Fruit fly (Drosophila melanogaster): ENCODE data around the gene CG31464.

CG31464 gene

dm6 chr3R:8256040-8256439 is 35.0 kb upstream of the CG31464 start (continued):
- TF ChIP-seq Dp (GFP tag; optimal IDR thresholded peaks at IDR 0.05) (no peak), CG17829 (tag; optimal IDR thresholded peaks at IDR 0.05) (no peak), caup (GFP tag; optimal IDR thresholded peaks at IDR 0.05; ENCODE audit: severe bottlenecking) (peak; percentile 31), Sry-δ (GFP tag; optimal IDR thresholded peaks at IDR 0.05) (no peak), ken (GFP tag; IDR thresholded peaks at IDR 0.05) (no peak), Kr (GFP tag; optimal IDR thresholded peaks at IDR 0.05) (no peak), maf-S (GFP tag; optimal IDR thresholded peaks at IDR 0.05) (no peak), CG17568 (GFP tag; optimal IDR thresholded peaks at IDR 0.05) (no peak), tap (tag; optimal IDR thresholded peaks at IDR 0.05) (no peak), Elba2 (GFP tag; optimal IDR thresholded peaks at IDR 0.05) (no peak), CG7271 (tag; optimal IDR thresholded peaks at IDR 0.05) (no peak), ftz-f1 (GFP tag; optimal IDR thresholded peaks at IDR 0.05) (no peak), dimm (GFP tag; IDR thresholded peaks at IDR 0.05) (no peak), hth (optimal IDR thresholded peaks at IDR 0.05) (no peak), CG1233 (GFP tag; optimal IDR thresholded peaks at IDR 0.05) (peak; percentile 27), HLH54F (GFP tag; optimal IDR thresholded peaks at IDR 0.05) (no peak), luna (GFP tag; optimal IDR thresholded peaks at IDR 0.05) (no peak), BEAF-32 (GFP tag; optimal IDR thresholded peaks at IDR 0.05) (no peak), Mes4 (GFP tag; optimal IDR thresholded peaks at IDR 0.05) (no peak), pzg (GFP tag; optimal IDR thresholded peaks at IDR 0.05) (no peak), CG15601 (tag; optimal IDR thresholded peaks at IDR 0.05) (no peak), CG8290 (GFP tag; optimal IDR thresholded peaks at IDR 0.05) (no peak), CG8290 (tag; optimal IDR thresholded peaks at IDR 0.05) (peak in 1 of 2 experiments; percentile 13), tll (GFP tag; optimal IDR thresholded peaks at IDR 0.05) (no peak), ttk (GFP tag; IDR thresholded peaks at IDR 0.05) (no peak), Vsx1 (GFP tag; optimal IDR thresholded peaks at IDR 0.05) (no peak), Asciz (GFP tag; optimal IDR thresholded peaks at IDR 0.05) (no peak), stwl (tag; optimal IDR thresholded peaks at IDR 0.05) (no peak), CG18599 (GFP tag; optimal IDR thresholded peaks at IDR 0.05) (peak; percentile 38), CG3065 (GFP tag; optimal IDR thresholded peaks at IDR 0.05) (no peak), CG13424 (tag; optimal IDR thresholded peaks at IDR 0.05) (peak; percentile 26), NC2β (GFP tag; optimal IDR thresholded peaks at IDR 0.05) (no peak), ro (GFP tag; IDR thresholded peaks at IDR 0.05) (no peak), H2.0 (GFP tag; IDR thresholded peaks at IDR 0.05) (no peak), CG1529 (GFP tag; optimal IDR thresholded peaks at IDR 0.05) (no peak), D (optimal IDR thresholded peaks at IDR 0.05) (no peak), D (GFP tag; optimal IDR thresholded peaks at IDR 0.05) (no peak), unc-4 (GFP tag; IDR thresholded peaks at IDR 0.05; ENCODE audit: partially characterized antibody) (no peak), Dad (GFP tag; optimal IDR thresholded peaks at IDR 0.05) (no peak), CG11247 (GFP tag; IDR thresholded peaks at IDR 0.05) (no peak), sens (GFP tag) (peak; percentile 39), PHDP (tag; optimal IDR thresholded peaks at IDR 0.05) (peak; percentile 42), ems (GFP tag; optimal IDR thresholded peaks at IDR 0.05) (no peak), yki (optimal IDR thresholded peaks at IDR 0.05) (no peak), CG9437 (GFP tag; optimal IDR thresholded peaks at IDR 0.05) (no peak), CG3847 (GFP tag; IDR thresholded peaks at IDR 0.05) (no peak), NC2α (GFP tag; optimal IDR thresholded peaks at IDR 0.05) (no peak), CG6791 (GFP tag; IDR thresholded peaks at IDR 0.05; ENCODE audit: partially characterized antibody) (no peak), CG30403 (GFP tag; optimal IDR thresholded peaks at IDR 0.05) (peak; percentile 44), pnt (GFP tag; optimal IDR thresholded peaks at IDR 0.05) (no peak), CG12659 (GFP tag; optimal IDR thresholded peaks at IDR 0.05) (no peak), CG32767 (GFP tag; IDR thresholded peaks at IDR 0.05) (no peak), CG18011 (GFP tag; optimal IDR thresholded peaks at IDR 0.05) (no peak)
